Fruit fly (Drosophila melanogaster): ENCODE results near the gene Ac76E.
A peak's percentile ranks its signal among the peaks of the same experiment; 100 is the strongest.

Ac76E gene

dm6 chr3L:19900184-19901089 is 38.6 kb upstream of the Ac76E start:
- TF ChIP-seq CG31627 (GFP tag; optimal IDR thresholded peaks at IDR 0.05) = peak; percentile 27
- no peak for TF ChIP-seq CG11762 (GFP tag; optimal IDR thresholded peaks at IDR 0.05; ENCODE audit: insufficient read depth)
- no peak for TF ChIP-seq eg (GFP tag; IDR thresholded peaks at IDR 0.05)
- no peak for TF ChIP-seq topi (GFP tag; optimal IDR thresholded peaks at IDR 0.05)
- no peak for TF ChIP-seq CG4318 (GFP tag; optimal IDR thresholded peaks at IDR 0.05)
- TF ChIP-seq CG8319 (GFP tag; optimal IDR thresholded peaks at IDR 0.05) = no peak
- peak; percentile 26 for TF ChIP-seq esn (GFP tag; optimal IDR thresholded peaks at IDR 0.05)
- no peak for TF ChIP-seq CG3032 (tag; optimal IDR thresholded peaks at IDR 0.05)
- TF ChIP-seq CG6808 (GFP tag; optimal IDR thresholded peaks at IDR 0.05) = no peak
- no peak for TF ChIP-seq Sox102F (GFP tag; optimal IDR thresholded peaks at IDR 0.05)
- peak; percentile 26 for TF ChIP-seq Met (GFP tag; optimal IDR thresholded peaks at IDR 0.05)
- peak; percentile 71 for TF ChIP-seq svp (GFP tag)
- TF ChIP-seq Eip78C (GFP tag) = peak; percentile 13
- no peak for TF ChIP-seq CG6792 (GFP tag; optimal IDR thresholded peaks at IDR 0.05)
- TF ChIP-seq ss (GFP tag; optimal IDR thresholded peaks at IDR 0.05) = peak in 1 of 2 experiments; percentile 30
- peak; percentile 12 for TF ChIP-seq Hr39 (GFP tag; optimal IDR thresholded peaks at IDR 0.05)
- no peak for TF ChIP-seq fkh (GFP tag; optimal IDR thresholded peaks at IDR 0.05)
- TF ChIP-seq net (GFP tag; optimal IDR thresholded peaks at IDR 0.05) = no peak
- no peak for TF ChIP-seq Sox14 (GFP tag; optimal IDR thresholded peaks at IDR 0.05)
- TF ChIP-seq CG11902 (GFP tag; optimal IDR thresholded peaks at IDR 0.05) = no peak
- TF ChIP-seq CG10631 (GFP tag; optimal IDR thresholded peaks at IDR 0.05) = no peak
- no peak for TF ChIP-seq CG1621 (tag; optimal IDR thresholded peaks at IDR 0.05)
- TF ChIP-seq lz (GFP tag; optimal IDR thresholded peaks at IDR 0.05) = no peak
- no peak for TF ChIP-seq salr (GFP tag; optimal IDR thresholded peaks at IDR 0.05)
- TF ChIP-seq spab (GFP tag; optimal IDR thresholded peaks at IDR 0.05) = no peak
- TF ChIP-seq vri (GFP tag; optimal IDR thresholded peaks at IDR 0.05) = peak; percentile 52
- TF ChIP-seq CG10669 (GFP tag; optimal IDR thresholded peaks at IDR 0.05) = no peak
- TF ChIP-seq Hr4 (GFP tag; optimal IDR thresholded peaks at IDR 0.05) = no peak
- TF ChIP-seq CG32006 (GFP tag; optimal IDR thresholded peaks at IDR 0.05) = no peak
- TF ChIP-seq Lpt (GFP tag; optimal IDR thresholded peaks at IDR 0.05) = no peak
- TF ChIP-seq Ets21C (GFP tag; optimal IDR thresholded peaks at IDR 0.05) = no peak
- no peak for TF ChIP-seq achi (GFP tag; optimal IDR thresholded peaks at IDR 0.05)
- TF ChIP-seq fd59A (GFP tag; optimal IDR thresholded peaks at IDR 0.05) = no peak
- no peak for TF ChIP-seq OdsH (GFP tag; optimal IDR thresholded peaks at IDR 0.05)
- TF ChIP-seq CG7368 (GFP tag; optimal IDR thresholded peaks at IDR 0.05) = no peak
- TF ChIP-seq Sox15 (GFP tag; optimal IDR thresholded peaks at IDR 0.05) = no peak
- TF ChIP-seq Eip75B (GFP tag; optimal IDR thresholded peaks at IDR 0.05) = no peak
- TF ChIP-seq CG11294 (GFP tag; IDR thresholded peaks at IDR 0.05) = no peak
- peak; percentile 15 for TF ChIP-seq CG16779 (tag; optimal IDR thresholded peaks at IDR 0.05)
- TF ChIP-seq cyc (GFP tag; optimal IDR thresholded peaks at IDR 0.05) = no peak
- TF ChIP-seq CG9139 (GFP tag; optimal IDR thresholded peaks at IDR 0.05) = no peak
- no peak for TF ChIP-seq CG6163 (GFP tag; IDR thresholded peaks at IDR 0.05)
- TF ChIP-seq Hr38 (GFP tag; optimal IDR thresholded peaks at IDR 0.05) = no peak
- TF ChIP-seq CG6276 (GFP tag; optimal IDR thresholded peaks at IDR 0.05) = no peak
- no peak for TF ChIP-seq CG6854 (GFP tag; optimal IDR thresholded peaks at IDR 0.05)
- TF ChIP-seq dsx (GFP tag; optimal IDR thresholded peaks at IDR 0.05; ENCODE audit: poor library complexity, severe bottlenecking) = no peak
- TF ChIP-seq fd85E (GFP tag; optimal IDR thresholded peaks at IDR 0.05) = no peak
- no peak for TF ChIP-seq Gug (GFP tag; IDR thresholded peaks at IDR 0.05)
- TF ChIP-seq Smox (GFP tag; optimal IDR thresholded peaks at IDR 0.05) = no peak
- no peak for TF ChIP-seq dac (GFP tag; optimal IDR thresholded peaks at IDR 0.05)
- TF ChIP-seq Eip93F (GFP tag; optimal IDR thresholded peaks at IDR 0.05) = peak; percentile 70

All from whole organism, prepupa.